Fruit fly (Drosophila melanogaster) whole organism, embryonic: Measurements from ENCODE around the gene CG7974.
A peak's percentile ranks its signal among the peaks of the same experiment; 100 is the strongest.

Experiments
- ATbp ChIP-seq: fragments of 200-800 bp; sonication (Bioruptor generic); optimal IDR thresholded peaks from 2 replicates; lab custom pipeline; 2017; ENCODE audit warnings: missing biosample characterization, mild to moderate bottlenecking, missing genetic modification characterization, missing genetic modification reagents
- Adf1 ChIP-seq: fragments of 200-800 bp; sonication (Bioruptor generic); IDR thresholded peaks from 2 replicates; pipeline ENCODE4 v1.3.6; 2022; ENCODE audit warnings: missing biosample characterization, missing genetic modification characterization
- CG1024 ChIP-seq: fragments of 200-800 bp; sonication (Bioruptor generic); IDR thresholded peaks from 2 replicates; pipeline ENCODE4 v1.3.6; 2022; ENCODE audit warnings: missing biosample characterization, missing genetic modification characterization
- CG10543 ChIP-seq: fragments of 200-800 bp; sonication (Bioruptor generic); optimal IDR thresholded peaks from 3 replicates; lab custom pipeline; 2017; ENCODE audit warnings: missing biosample characterization, mild to moderate bottlenecking, missing genetic modification characterization, moderate library complexity
- CG10565 ChIP-seq: fragments of 200-800 bp; sonication (Bioruptor generic); optimal IDR thresholded peaks from 3 replicates; lab custom pipeline; 2016; ENCODE audit warnings: missing biosample characterization, mild to moderate bottlenecking, missing genetic modification characterization
- CG11696 ChIP-seq: fragments of 200-800 bp; sonication (Bioruptor generic); IDR thresholded peaks from 2 replicates; pipeline ENCODE4 v1.3.6; 2022; ENCODE audit warnings: missing biosample characterization, missing genetic modification characterization
- CG12071 ChIP-seq: fragments of 200-800 bp; sonication (Bioruptor generic); optimal IDR thresholded peaks from 3 replicates; lab custom pipeline; 2018; ENCODE audit warnings: missing biosample characterization, mild to moderate bottlenecking, missing genetic modification characterization
- CG12219 ChIP-seq: fragments of 200-800 bp; sonication (Bioruptor generic); optimal IDR thresholded peaks from 3 replicates; lab custom pipeline; 2018; ENCODE audit warnings: missing biosample characterization, mild to moderate bottlenecking, missing genetic modification characterization
- CG13287 ChIP-seq: fragments of 200-800 bp; sonication (Bioruptor generic); IDR thresholded peaks from 2 replicates; pipeline ENCODE4 v1.3.6; 2022; ENCODE audit warnings: missing biosample characterization, missing genetic modification characterization; ENCODE audit not compliant: partially characterized antibody
- CG14965 ChIP-seq: fragments of 200-800 bp; sonication (Bioruptor generic); optimal IDR thresholded peaks from 2 replicates; lab custom pipeline; 2016; ENCODE audit warnings: missing biosample characterization, missing genetic modification characterization, borderline replicate concordance
- CG15073 ChIP-seq: fragments of 200-800 bp; sonication (Bioruptor generic); optimal IDR thresholded peaks from 2 replicates; lab custom pipeline; 2016; ENCODE audit warnings: missing biosample characterization, missing genetic modification characterization
- CG16863 ChIP-seq: fragments of 200-800 bp; sonication (Bioruptor generic); optimal IDR thresholded peaks from 3 replicates; lab custom pipeline; 2016; ENCODE audit warnings: missing biosample characterization, missing genetic modification characterization
- CG17802 ChIP-seq: fragments of 200-800 bp; sonication (Bioruptor generic); optimal IDR thresholded peaks from 2 replicates; lab custom pipeline; 2018; ENCODE audit warnings: missing biosample characterization, mild to moderate bottlenecking, missing genetic modification characterization, moderate library complexity
- CG17829 ChIP-seq: fragments of 200-800 bp; optimal IDR thresholded peaks from 2 replicates; lab custom pipeline; 2019; ENCODE audit warnings: missing biosample characterization, mild to moderate bottlenecking, missing genetic modification characterization, moderate library complexity
- CG18764 ChIP-seq: fragments of 200-800 bp; sonication (Bioruptor generic); optimal IDR thresholded peaks from 3 replicates; lab custom pipeline; 2016; ENCODE audit warnings: missing biosample characterization, missing genetic modification characterization
- CG31224 ChIP-seq: fragments of 200-800 bp; sonication (Bioruptor generic); IDR thresholded peaks from 2 replicates; pipeline ENCODE4 v1.3.6; 2022; ENCODE audit warnings: missing biosample characterization, missing genetic modification characterization
- CG3163 ChIP-seq: fragments of 200-800 bp; sonication (Bioruptor generic); optimal IDR thresholded peaks from 3 replicates; lab custom pipeline; 2016; ENCODE audit warnings: missing biosample characterization, missing genetic modification characterization
- CG34376 ChIP-seq: fragments of 200-800 bp; sonication (Bioruptor generic); optimal IDR thresholded peaks from 2 replicates; lab custom pipeline; 2018; ENCODE audit warnings: missing biosample characterization, mild to moderate bottlenecking, missing genetic modification characterization
- CG6765 ChIP-seq: fragments of 200-800 bp; sonication (Bioruptor generic); optimal IDR thresholded peaks from 3 replicates; lab custom pipeline; 2017; ENCODE audit warnings: missing biosample characterization, mild to moderate bottlenecking, missing genetic modification characterization
- CG7839 ChIP-seq: fragments of 200-800 bp; sonication (Bioruptor generic); optimal IDR thresholded peaks from 3 replicates; lab custom pipeline; 2018; ENCODE audit warnings: missing biosample characterization, mild to moderate bottlenecking, missing genetic modification characterization, moderate library complexity
- CG8290 ChIP-seq, 3 experiments: fragments of 200-800 bp; sonication (Bioruptor generic); optimal IDR thresholded peaks; 2 replicates each; lab custom pipeline; 2016 to 2019; ENCODE audit warnings: missing biosample characterization in 3 of 3, missing genetic modification characterization in 3 of 3, mild to moderate bottlenecking in 2 of 3, moderate library complexity in 1 of 3
- CG9817 ChIP-seq: fragments of 200-800 bp; sonication (Bioruptor generic); optimal IDR thresholded peaks from 2 replicates; lab custom pipeline; 2018; ENCODE audit warnings: missing biosample characterization, mild to moderate bottlenecking, missing genetic modification characterization, moderate library complexity
- Fer1 ChIP-seq: fragments of 200-800 bp; sonication (Bioruptor generic); optimal IDR thresholded peaks from 2 replicates; lab custom pipeline; 2017; ENCODE audit warnings: missing biosample characterization, mild to moderate bottlenecking, missing genetic modification characterization
- GATAe ChIP-seq: fragments of 200-800 bp; sonication (Bioruptor generic); conservative IDR thresholded peaks from 2 replicates; pipeline ENCODE4 v1.3.6; 2022; ENCODE audit warnings: missing biosample characterization, missing genetic modification characterization
- HmgZ ChIP-seq: fragments of 200-800 bp; sonication (Bioruptor generic); optimal IDR thresholded peaks from 2 replicates; lab custom pipeline; 2018; ENCODE audit warnings: missing biosample characterization, mild to moderate bottlenecking, missing genetic modification characterization
- Hr3 ChIP-seq: fragments of 200-800 bp; sonication (Bioruptor generic); optimal IDR thresholded peaks from 3 replicates; lab custom pipeline; 2016; ENCODE audit warnings: missing biosample characterization, missing genetic modification characterization
- Lhr ChIP-seq: fragments of 200-800 bp; sonication (Bioruptor generic); optimal IDR thresholded peaks from 3 replicates; lab custom pipeline; 2017; ENCODE audit warnings: mild to moderate bottlenecking, missing biosample characterization, missing genetic modification reagents, missing genetic modification characterization
- MTF-1 ChIP-seq: fragments of 200-800 bp; sonication (Bioruptor generic); optimal IDR thresholded peaks from 2 replicates; lab custom pipeline; 2018; ENCODE audit warnings: missing biosample characterization, mild to moderate bottlenecking, missing genetic modification characterization, borderline replicate concordance
- Nf-YB ChIP-seq: fragments of 200-800 bp; sonication (Bioruptor generic); optimal IDR thresholded peaks from 3 replicates; lab custom pipeline; 2019; ENCODE audit warnings: missing biosample characterization, mild to moderate bottlenecking, missing genetic modification characterization, moderate library complexity
- Poxn ChIP-seq: fragments of 200-800 bp; sonication (Bioruptor generic); IDR thresholded peaks from 2 replicates; pipeline ENCODE4 v1.3.6; 2022; ENCODE audit warnings: missing biosample characterization, missing genetic modification characterization
- Ptx1 ChIP-seq: fragments of 200-800 bp; sonication (Bioruptor generic); IDR thresholded peaks from 2 replicates; pipeline ENCODE4 v1.3.6; 2022; ENCODE audit warnings: missing biosample characterization, missing genetic modification characterization
- Rfx ChIP-seq: fragments of 200-800 bp; sonication (Bioruptor generic); IDR thresholded peaks from 2 replicates; pipeline ENCODE4 v1.3.6; 2022; ENCODE audit warnings: missing biosample characterization, missing genetic modification characterization
- Side ChIP-seq: fragments of 200-800 bp; sonication (Bioruptor generic); optimal IDR thresholded peaks from 2 replicates; lab custom pipeline; 2016; ENCODE audit warnings: missing biosample characterization, missing genetic modification characterization
- Six4 ChIP-seq: fragments of 200-800 bp; sonication (Bioruptor generic); optimal IDR thresholded peaks from 2 replicates; lab custom pipeline; 2016; ENCODE audit warnings: missing biosample characterization, missing genetic modification characterization
- TFAM ChIP-seq: fragments of 200-800 bp; sonication (Bioruptor generic); optimal IDR thresholded peaks from 2 replicates; lab custom pipeline; 2017; ENCODE audit warnings: missing biosample characterization, missing genetic modification characterization, inconsistent platforms
- Xbp1 ChIP-seq: fragments of 200-800 bp; sonication (Bioruptor generic); optimal IDR thresholded peaks from 3 replicates; lab custom pipeline; 2016; ENCODE audit warnings: missing biosample characterization, mild to moderate bottlenecking, missing genetic modification characterization
- abd-A ChIP-seq: fragments of 200-800 bp; sonication (Bioruptor generic); optimal IDR thresholded peaks from 3 replicates; lab custom pipeline; 2019; ENCODE audit warnings: missing biosample characterization, mild to moderate bottlenecking, missing genetic modification characterization, moderate library complexity
- ac ChIP-seq: fragments of 200-800 bp; sonication (Bioruptor generic); optimal IDR thresholded peaks from 3 replicates; lab custom pipeline; 2017; ENCODE audit warnings: missing biosample characterization, mild to moderate bottlenecking, missing genetic modification characterization
- al ChIP-seq: fragments of 200-800 bp; sonication (Bioruptor generic); IDR thresholded peaks from 2 replicates; pipeline ENCODE4 v1.3.6; 2022; ENCODE audit warnings: missing biosample characterization, missing genetic modification characterization
- ap ChIP-seq: fragments of 200-800 bp; sonication (Bioruptor generic); IDR thresholded peaks from 2 replicates; pipeline ENCODE4 v1.3.6; 2022; ENCODE audit warnings: missing biosample characterization, missing genetic modification characterization
- bab2 ChIP-seq: fragments of 200-800 bp; sonication (Bioruptor generic); optimal IDR thresholded peaks from 2 replicates; lab custom pipeline; 2016; ENCODE audit warnings: missing biosample characterization, missing genetic modification characterization
- eve ChIP-seq, 2 experiments: fragments of >200 bp; optimal IDR thresholded peaks; 2 replicates each; lab custom pipeline; 2017; ENCODE audit warnings: missing biosample characterization in 2 of 2, missing genetic modification characterization in 2 of 2
- fd102C ChIP-seq: fragments of 200-800 bp; sonication (Bioruptor generic); optimal IDR thresholded peaks from 2 replicates; lab custom pipeline; 2018; ENCODE audit warnings: missing biosample characterization, mild to moderate bottlenecking, missing genetic modification characterization, moderate library complexity
- mirr ChIP-seq: fragments of 200-800 bp; sonication (Bioruptor generic); optimal IDR thresholded peaks from 3 replicates; lab custom pipeline; 2018; ENCODE audit warnings: missing biosample characterization, mild to moderate bottlenecking, missing genetic modification characterization
- row ChIP-seq: fragments of 200-800 bp; sonication (Bioruptor generic); IDR thresholded peaks from 3 replicates; pipeline ENCODE4 v1.3.6; 2022; ENCODE audit warnings: missing biosample characterization, missing genetic modification characterization
- schlank ChIP-seq: fragments of 200-800 bp; sonication (Bioruptor generic); optimal IDR thresholded peaks from 2 replicates; lab custom pipeline; 2018; ENCODE audit warnings: missing biosample characterization, mild to moderate bottlenecking, missing genetic modification characterization
- sim ChIP-seq: fragments of 200-800 bp; sonication (Bioruptor generic); IDR thresholded peaks from 2 replicates; pipeline ENCODE4 v1.3.6; 2022; ENCODE audit warnings: missing biosample characterization, missing genetic modification characterization
- slbo ChIP-seq: fragments of 200-800 bp; sonication (Bioruptor generic); IDR thresholded peaks from 2 replicates; pipeline ENCODE4 v1.3.6; 2022; ENCODE audit warnings: missing biosample characterization, missing genetic modification characterization
- sob ChIP-seq: fragments of 200-800 bp; sonication (Bioruptor generic); IDR thresholded peaks from 2 replicates; pipeline ENCODE4 v1.3.6; 2022; ENCODE audit warnings: missing biosample characterization, missing genetic modification characterization
- wor ChIP-seq: fragments of 200-800 bp; sonication (Bioruptor generic); IDR thresholded peaks from 2 replicates; pipeline ENCODE4 v1.3.6; 2022; ENCODE audit warnings: missing biosample characterization, missing genetic modification characterization

The CG7974 gene

dm6 chr3L:1647276-1647919, 17.5 kb upstream of the CG7974 start, which contains the start of the genes CG17249 and Bro (continued):
- TF ChIP-seq CG14965 (GFP tag; lab: Kevin White, UChicago), result no peak
- TF ChIP-seq CG17802, result no peak
- no peak for TF ChIP-seq Nf-YB (GFP tag; lab: Kevin White, UChicago)
- TF ChIP-seq CG15073 (GFP tag; lab: Kevin White, UChicago), result no peak
- TF ChIP-seq Ptx1 (GFP tag; lab: Robert Waterston, UW), result 0 out of 2 replicates have a peak, but pooled peaks have one; percentile 27
- no peak for TF ChIP-seq Six4 (GFP tag; lab: Kevin White, UChicago)
- no peak for TF ChIP-seq schlank (tag; lab: Kevin White, UChicago)
- peak; percentile 3 for TF ChIP-seq CG17829 (tag; lab: Kevin White, UChicago)
- peak; percentile 14 for TF ChIP-seq bab2 (GFP tag; lab: Kevin White, UChicago)
- TF ChIP-seq eve (GFP tag; optimal IDR thresholded peaks at IDR 0.05; lab: Kevin White, UChicago), result no peak
- peak; percentile 42 for TF ChIP-seq CG16863
- TF ChIP-seq ap (GFP tag; lab: Robert Waterston, UW), result no peak
- TF ChIP-seq CG13287, result peak; percentile 51
- TF ChIP-seq abd-A, result no peak
- TF ChIP-seq MTF-1 (GFP tag; lab: Kevin White, UChicago), result no peak
- TF ChIP-seq Adf1 (GFP tag; lab: Robert Waterston, UW), result no peak
- peak; percentile 76 for TF ChIP-seq Rfx
- TF ChIP-seq ac (GFP tag; lab: Kevin White, UChicago), result no peak
- no peak for TF ChIP-seq CG18764 (GFP tag; lab: Kevin White, UChicago)
- no peak; the same call in 1 of the 2 replicates for TF ChIP-seq CG1024 (GFP tag; lab: Robert Waterston, UW)
- peak; percentile 24 for TF ChIP-seq Side (GFP tag; lab: Kevin White, UChicago)
- TF ChIP-seq wor (GFP tag; lab: Robert Waterston, UW), result no peak
- no peak for TF ChIP-seq sob (GFP tag; lab: Robert Waterston, UW)
- TF ChIP-seq Xbp1 (GFP tag; lab: Kevin White, UChicago), result peak; percentile 68
- TF ChIP-seq Poxn (GFP tag; lab: Robert Waterston, UW), result no peak
- no peak for TF ChIP-seq sim (GFP tag; lab: Robert Waterston, UW)
- TF ChIP-seq CG10565, result no peak
- TF ChIP-seq CG12219 (GFP tag; lab: Kevin White, UChicago), result no peak
- no peak for TF ChIP-seq GATAe (GFP tag; lab: Robert Waterston, UW)
- peak; percentile 16 for TF ChIP-seq CG34376 (GFP tag; lab: Kevin White, UChicago)
- TF ChIP-seq CG9817 (tag; lab: Kevin White, UChicago), result peak; percentile 16
- no peak for TF ChIP-seq Lhr (GFP tag; lab: Kevin White, UChicago)
- no peak for TF ChIP-seq CG7839 (tag; lab: Kevin White, UChicago)
- TF ChIP-seq CG11696 (GFP tag; lab: Robert Waterston, UW), result no peak
- no peak for TF ChIP-seq TFAM (GFP tag; lab: Kevin White, UChicago)
- TF ChIP-seq mirr (GFP tag; lab: Kevin White, UChicago), result no peak
- TF ChIP-seq Hr3 (GFP tag; lab: Kevin White, UChicago), result peak; percentile 21
- TF ChIP-seq Fer1 (GFP tag; lab: Kevin White, UChicago), result peak; percentile 19
- TF ChIP-seq ATbp (GFP tag; lab: Kevin White, UChicago), result no peak
- no peak for TF ChIP-seq CG10543
- no peak for TF ChIP-seq fd102C (GFP tag; lab: Kevin White, UChicago)
- no peak for TF ChIP-seq CG6765
- peak; percentile 80 for TF ChIP-seq HmgZ (tag; lab: Kevin White, UChicago)
- TF ChIP-seq CG31224 (GFP tag; lab: Robert Waterston, UW), result no peak
- TF ChIP-seq CG12071 (GFP tag; lab: Kevin White, UChicago), result no peak
- peak; percentile 75 for TF ChIP-seq slbo (GFP tag; lab: Robert Waterston, UW)
- no peak for TF ChIP-seq al (GFP tag; lab: Robert Waterston, UW)
- TF ChIP-seq CG3163 (GFP tag; lab: Kevin White, UChicago), result peak; percentile 52
- TF ChIP-seq row (GFP tag; lab: Robert Waterston, UW), result peak; percentile 53; the same call in 2 of the 3 replicates
- TF ChIP-seq CG8290 (GFP tag; optimal IDR thresholded peaks at IDR 0.05; lab: Kevin White, UChicago), result no peak
- peak in 1 of 2 experiments; percentile 84 for TF ChIP-seq CG8290 (tag; optimal IDR thresholded peaks at IDR 0.05; lab: Kevin White, UChicago)
